Worm (Caenorhabditis elegans) whole organism, L3 larva: Measurements from ENCODE around the gene T05B4.12.

Experiments
- R02D3.7 ChIP-seq: fragments of 150-350 bp; optimal IDR thresholded peaks from 2 replicates; lab custom pipeline; 2014; ENCODE audit warnings: missing biosample characterization, missing genetic modification characterization
- ZK546.5 ChIP-seq: sonication (generic microtip); optimal IDR thresholded peaks from 2 replicates; lab custom pipeline; 2017; ENCODE audit warnings: missing biosample characterization, missing genetic modification characterization
- aly-2 ChIP-seq: fragments of 150-350 bp; optimal IDR thresholded peaks from 2 replicates; lab custom pipeline; 2014; ENCODE audit warnings: missing biosample characterization, missing genetic modification characterization
- ama-1 ChIP-seq: fragments of 150-350 bp; optimal IDR thresholded peaks from 2 replicates; lab custom pipeline; 2018
- ceh-16 ChIP-seq: sonication (generic microtip); optimal IDR thresholded peaks from 2 replicates; lab custom pipeline; 2017; ENCODE audit warnings: missing biosample characterization, missing genetic modification characterization
- ceh-28 ChIP-seq: fragments of 150-350 bp; optimal IDR thresholded peaks from 2 replicates; lab custom pipeline; 2014; ENCODE audit warnings: missing biosample characterization, missing genetic modification reagents, missing genetic modification characterization
- ceh-82 ChIP-seq: fragments of 150-350 bp; optimal IDR thresholded peaks from 2 replicates; lab custom pipeline; 2014; ENCODE audit warnings: missing biosample characterization, missing genetic modification characterization
- ceh-9 ChIP-seq: sonication (generic microtip); optimal IDR thresholded peaks from 2 replicates; lab custom pipeline; 2018; ENCODE audit warnings: missing biosample characterization, missing genetic modification characterization
- daf-12 ChIP-seq: fragments of 150-350 bp; optimal IDR thresholded peaks from 2 replicates; lab custom pipeline; 2014; ENCODE audit warnings: missing biosample characterization, missing genetic modification reagents, missing genetic modification characterization
- egl-27 ChIP-seq: sonication (generic microtip); optimal IDR thresholded peaks from 4 replicates; lab custom pipeline; 2017; ENCODE audit warnings: missing biosample characterization, missing genetic modification reagents, missing genetic modification characterization
- egl-5 ChIP-seq: fragments of 150-350 bp; optimal IDR thresholded peaks from 2 replicates; lab custom pipeline; 2017; ENCODE audit warnings: missing biosample characterization, missing genetic modification reagents, missing genetic modification characterization, inconsistent platforms
- elt-1 ChIP-seq: fragments of 150-350 bp; optimal IDR thresholded peaks from 2 replicates; lab custom pipeline; 2014; ENCODE audit warnings: missing biosample characterization, missing genetic modification characterization
- elt-2 ChIP-seq: sonication (generic microtip); optimal IDR thresholded peaks from 2 replicates; lab custom pipeline; 2016; ENCODE audit warnings: missing genetic modification reagents, mild to moderate bottlenecking, missing genetic modification characterization, missing compliant biosample characterization
- elt-3 ChIP-seq, 3 experiments: fragments of 150-350 bp in 1 of 3; sonication (generic microtip) in 2 of 3; optimal IDR thresholded peaks; 2 replicates in 2 of 3; 4 replicates in 1 of 3; lab custom pipeline; 2014 to 2017; ENCODE audit warnings: missing biosample characterization in 3 of 3, missing genetic modification characterization in 3 of 3
- eor-1 ChIP-seq, 2 experiments: fragments of 150-350 bp; optimal IDR thresholded peaks; 2 replicates each; lab custom pipeline; 2014 to 2018; ENCODE audit warnings: missing biosample characterization in 2 of 2, missing genetic modification characterization in 2 of 2
- fkh-10 ChIP-seq: sonication (generic microtip); optimal IDR thresholded peaks from 2 replicates; lab custom pipeline; 2017; ENCODE audit warnings: missing biosample characterization, missing genetic modification reagents, missing genetic modification characterization
- fkh-2 ChIP-seq: fragments of 150-350 bp; optimal IDR thresholded peaks from 2 replicates; lab custom pipeline; 2014; ENCODE audit warnings: missing biosample characterization, missing genetic modification reagents, missing genetic modification characterization
- fos-1 ChIP-seq: fragments of 150-350 bp; optimal IDR thresholded peaks from 2 replicates; lab custom pipeline; 2014; ENCODE audit warnings: missing biosample characterization, missing genetic modification characterization
- hmg-11 ChIP-seq: sonication (generic microtip); optimal IDR thresholded peaks from 2 replicates; lab custom pipeline; 2016; ENCODE audit warnings: missing genetic modification characterization, missing compliant biosample characterization
- jun-1 ChIP-seq: fragments of 150-350 bp; optimal IDR thresholded peaks from 2 replicates; lab custom pipeline; 2014; ENCODE audit warnings: missing biosample characterization, missing genetic modification reagents, missing genetic modification characterization
- lin-15B ChIP-seq: fragments of 150-350 bp; optimal IDR thresholded peaks from 2 replicates; lab custom pipeline; 2014; ENCODE audit warnings: missing biosample characterization, missing genetic modification characterization
- lin-39 ChIP-seq: fragments of 150-350 bp; optimal IDR thresholded peaks from 2 replicates; lab custom pipeline; 2018; ENCODE audit warnings: missing biosample characterization, missing genetic modification reagents, missing genetic modification characterization
- lsy-12 ChIP-seq: sonication (generic microtip); optimal IDR thresholded peaks from 2 replicates; lab custom pipeline; 2016; ENCODE audit warnings: mild to moderate bottlenecking, missing genetic modification characterization, missing compliant biosample characterization
- mdl-1 ChIP-seq: fragments of 150-350 bp; optimal IDR thresholded peaks from 2 replicates; lab custom pipeline; 2014; ENCODE audit warnings: missing biosample characterization, missing genetic modification characterization
- mml-1 ChIP-seq: fragments of 150-350 bp; sonication (generic microtip); optimal IDR thresholded peaks from 3 replicates; lab custom pipeline; 2014; ENCODE audit warnings: missing biosample characterization, missing genetic modification characterization
- nfya-1 ChIP-seq: sonication (generic microtip); optimal IDR thresholded peaks from 2 replicates; lab custom pipeline; 2017; ENCODE audit warnings: missing genetic modification characterization, mild to moderate bottlenecking, missing compliant biosample characterization, antibody characterized with exemption, moderate library complexity; ENCODE audit not compliant: insufficient read depth
- nhr-11 ChIP-seq: fragments of 150-350 bp; optimal IDR thresholded peaks from 2 replicates; lab custom pipeline; 2014; ENCODE audit warnings: missing biosample characterization, missing genetic modification characterization
- nhr-12 ChIP-seq: fragments of 150-350 bp; optimal IDR thresholded peaks from 2 replicates; lab custom pipeline; 2014; ENCODE audit warnings: missing biosample characterization, missing genetic modification characterization
- nhr-23 ChIP-seq: fragments of 150-350 bp; optimal IDR thresholded peaks from 2 replicates; lab custom pipeline; 2014; ENCODE audit warnings: missing biosample characterization, missing genetic modification reagents, missing genetic modification characterization
- nhr-237 ChIP-seq: fragments of 150-350 bp; optimal IDR thresholded peaks from 2 replicates; lab custom pipeline; 2014; ENCODE audit warnings: missing biosample characterization, missing genetic modification characterization
- nhr-25 ChIP-seq: sonication (generic microtip); optimal IDR thresholded peaks from 2 replicates; lab custom pipeline; 2017; ENCODE audit warnings: missing biosample characterization, missing genetic modification characterization
- nhr-28 ChIP-seq: fragments of 150-350 bp; optimal IDR thresholded peaks from 2 replicates; lab custom pipeline; 2014; ENCODE audit warnings: missing biosample characterization, missing genetic modification characterization
- nhr-43 ChIP-seq: sonication (generic microtip); optimal IDR thresholded peaks from 2 replicates; lab custom pipeline; 2016; ENCODE audit warnings: mild to moderate bottlenecking, missing genetic modification characterization, missing compliant biosample characterization; ENCODE audit not compliant: poor library complexity, severe bottlenecking
- nhr-67 ChIP-seq: fragments of 150-350 bp; optimal IDR thresholded peaks from 2 replicates; lab custom pipeline; 2014; ENCODE audit warnings: missing biosample characterization, missing genetic modification characterization
- nhr-76 ChIP-seq: fragments of 150-350 bp; sonication (generic microtip); optimal IDR thresholded peaks from 5 replicates; lab custom pipeline; 2014; ENCODE audit warnings: missing biosample characterization, missing genetic modification characterization
- nhr-77 ChIP-seq: fragments of 150-350 bp; optimal IDR thresholded peaks from 2 replicates; lab custom pipeline; 2014; ENCODE audit warnings: missing biosample characterization, missing genetic modification characterization
- pha-4 ChIP-seq: fragments of 150-350 bp; optimal IDR thresholded peaks from 2 replicates; lab custom pipeline; 2014; ENCODE audit warnings: missing biosample characterization, missing genetic modification reagents, missing genetic modification characterization
- pqm-1 ChIP-seq: fragments of 150-350 bp; optimal IDR thresholded peaks from 2 replicates; lab custom pipeline; 2017; ENCODE audit warnings: missing biosample characterization, missing genetic modification characterization, inconsistent platforms
- sea-2 ChIP-seq: fragments of 150-350 bp; sonication (generic microtip); optimal IDR thresholded peaks from 4 replicates; lab custom pipeline; 2014; ENCODE audit warnings: missing biosample characterization, missing genetic modification reagents, missing genetic modification characterization
- skn-1 ChIP-seq: fragments of 150-350 bp; optimal IDR thresholded peaks from 2 replicates; lab custom pipeline; 2014; ENCODE audit warnings: missing biosample characterization, missing genetic modification characterization
- snpc-4 ChIP-seq: fragments of 150-350 bp; optimal IDR thresholded peaks from 2 replicates; lab custom pipeline; 2014; ENCODE audit warnings: missing biosample characterization, missing genetic modification characterization
- tbx-2 ChIP-seq: sonication (generic microtip); optimal IDR thresholded peaks from 2 replicates; lab custom pipeline; 2016; ENCODE audit warnings: mild to moderate bottlenecking, missing genetic modification characterization, missing compliant biosample characterization
- unc-39 ChIP-seq: sonication (generic microtip); optimal IDR thresholded peaks from 4 replicates; lab custom pipeline; 2017; ENCODE audit warnings: missing biosample characterization, missing genetic modification characterization
- unc-62 ChIP-seq: fragments of 150-350 bp; sonication (generic microtip); optimal IDR thresholded peaks from 4 replicates; lab custom pipeline; 2014; ENCODE audit warnings: missing biosample characterization, missing genetic modification reagents, missing genetic modification characterization
- zag-1 ChIP-seq: fragments of 150-350 bp; optimal IDR thresholded peaks from 2 replicates; lab custom pipeline; 2014; ENCODE audit warnings: missing biosample characterization, missing genetic modification characterization
- ztf-4 ChIP-seq: fragments of 150-350 bp; optimal IDR thresholded peaks from 2 replicates; lab custom pipeline; 2014; ENCODE audit warnings: missing biosample characterization, missing genetic modification characterization

Gene T05B4.12

DNA sequence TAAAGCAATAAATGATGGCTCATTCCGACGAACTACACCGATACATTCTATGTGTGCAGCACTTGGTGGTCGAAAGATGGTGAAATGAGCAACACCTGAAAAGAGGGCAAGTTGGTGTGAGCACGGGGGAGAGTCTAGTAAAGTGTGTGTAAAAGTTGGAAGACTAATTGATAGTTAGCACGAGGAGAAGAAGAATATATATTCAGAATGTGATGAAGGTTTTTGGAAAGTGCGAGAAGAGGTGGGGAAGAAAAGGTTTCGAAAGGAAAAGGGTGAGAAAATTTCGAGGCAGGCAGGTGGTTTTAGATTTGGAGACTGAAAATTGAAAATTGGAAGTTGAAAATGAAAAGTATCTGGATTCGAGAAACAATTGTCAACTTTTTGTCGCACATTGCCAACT is 26.4 kb upstream of the T05B4.12 start, which contains the start of gene Y45G5AM.6:
Y45G5AM.6 (minus strand) TSS at position 101 of the 400 bp plus-strand sequence.
- TF ChIP-seq tbx-2 (tag; lab: Kevin White, UChicago): no peak
- TF ChIP-seq fkh-2 (tag; lab: Kevin White, UChicago): no peak
- TF ChIP-seq nhr-77: no peak

ce11 chrV:4151400-4151799 is 25.6 kb upstream of the T05B4.12 start:
- TF ChIP-seq nhr-28 (tag; lab: Kevin White, UChicago) (no peak), mdl-1 (tag; lab: Kevin White, UChicago) (no peak)
- TF ChIP-seq, all 47 proteins: peak for 0

DNA sequence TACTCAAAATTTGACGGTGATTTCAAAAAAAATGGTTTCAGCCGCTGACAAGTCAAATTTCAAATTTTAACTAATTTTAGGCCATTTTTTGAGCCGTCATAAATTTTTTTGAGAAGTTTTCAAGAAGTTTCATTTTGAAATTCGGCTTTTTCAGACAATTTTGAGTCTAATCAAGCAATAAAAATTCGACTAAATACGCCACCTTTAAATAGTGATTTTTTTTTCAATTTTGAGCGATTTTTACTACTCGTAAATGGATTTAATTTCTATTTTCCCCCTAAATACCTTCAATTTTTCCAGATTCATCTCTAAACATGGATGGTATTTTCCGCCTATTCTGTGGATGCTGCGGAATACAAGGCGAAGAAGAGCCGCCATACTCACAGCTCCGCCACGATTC is 18.4 kb upstream of the T05B4.12 start, which contains the start of gene Y45G5AL.1:
Y45G5AL.1 (plus strand) TSS at position 301 of the 400 bp plus-strand sequence.
- no peak for TF ChIP-seq ceh-9 (tag; lab: Kevin White, UChicago)
- no peak for TF ChIP-seq elt-1 (tag; lab: Kevin White, UChicago)
- TF ChIP-seq nhr-43 (tag; lab: Kevin White, UChicago): no peak
- no peak for TF ChIP-seq zag-1 (tag; lab: Kevin White, UChicago)
- no peak for TF ChIP-seq fkh-10
- TF ChIP-seq ZK546.5 (tag; lab: Kevin White, UChicago): no peak
- TF ChIP-seq snpc-4 (tag; lab: Kevin White, UChicago): no peak
- TF ChIP-seq egl-5 (tag; lab: Kevin White, UChicago): no peak
- TF ChIP-seq nhr-76 (tag; lab: Kevin White, UChicago): no peak

DNA sequence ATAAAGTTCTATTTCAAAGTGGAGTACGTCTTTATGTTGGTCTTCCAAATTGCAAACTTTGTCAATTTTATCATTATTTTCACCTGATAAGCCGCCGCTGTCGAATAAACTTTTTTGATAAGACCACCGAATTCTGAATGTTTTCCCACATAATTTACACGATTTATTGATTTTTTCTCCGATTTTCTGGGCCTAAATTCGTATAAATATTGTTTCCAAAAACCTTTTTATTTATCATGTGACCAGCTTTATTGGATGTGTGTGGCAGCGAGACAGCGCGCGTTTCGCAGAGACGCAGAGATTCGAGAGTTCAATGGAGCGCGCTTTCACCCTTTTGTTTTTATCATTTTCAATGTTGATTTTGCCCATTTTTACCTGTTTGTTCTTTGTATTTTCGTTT is 17.2 kb upstream of the T05B4.12 start:
- TF ChIP-seq pha-4 (peak; percentile 85), nhr-28 (tag; lab: Kevin White, UChicago) (no peak), fkh-2 (tag; lab: Kevin White, UChicago) (no peak), nhr-11 (no peak), nhr-12 (tag; lab: Kevin White, UChicago) (no peak), lsy-12 (tag; lab: Kevin White, UChicago) (peak; percentile 47), nhr-77 (no peak), lin-39 (tag; lab: Kevin White, UChicago) (peak; percentile 67), egl-5 (tag; lab: Kevin White, UChicago) (peak; percentile 99), jun-1 (tag; lab: Kevin White, UChicago) (peak; percentile 71), nfya-1 (peak; percentile 89), nhr-23 (tag; lab: Kevin White, UChicago) (peak; percentile 87), ceh-28 (peak; percentile 63), nhr-25 (peak; percentile 79), pqm-1 (tag; lab: Kevin White, UChicago) (peak; percentile 87), ceh-9 (tag; lab: Kevin White, UChicago) (no peak), ztf-4 (tag; lab: Kevin White, UChicago) (no peak), sea-2 (GFP tag; lab: Kevin White, UChicago) (no peak), R02D3.7 (no peak), hmg-11 (peak; percentile 57), nhr-237 (tag; lab: Kevin White, UChicago) (no peak), ama-1 (lab: Kevin White, UChicago) (no peak), lin-15B (tag; lab: Kevin White, UChicago) (peak; percentile 80), fos-1 (no peak), zag-1 (tag; lab: Kevin White, UChicago) (no peak), eor-1 (tag; optimal IDR thresholded peaks at IDR 0.05; lab: Kevin White, UChicago) (no peak), ceh-16 (tag; lab: Kevin White, UChicago) (no peak), egl-27 (tag; lab: Kevin White, UChicago) (no peak), daf-12 (tag; lab: Kevin White, UChicago) (no peak), nhr-76 (tag; lab: Kevin White, UChicago) (no peak), elt-3 (tag; optimal IDR thresholded peaks at IDR 0.05; lab: Kevin White, UChicago) (no peak), unc-39 (tag; lab: Kevin White, UChicago) (no peak), elt-1 (tag; lab: Kevin White, UChicago) (no peak), fkh-10 (peak; percentile 55), mml-1 (tag; lab: Kevin White, UChicago) (no peak), unc-62 (no peak), elt-2 (peak; percentile 88), nhr-67 (no peak), mdl-1 (tag; lab: Kevin White, UChicago) (no peak), snpc-4 (tag; lab: Kevin White, UChicago) (peak; percentile 67), ceh-82 (no peak), skn-1 (no peak), tbx-2 (tag; lab: Kevin White, UChicago) (no peak), aly-2 (tag; lab: Kevin White, UChicago) (no peak), ZK546.5 (tag; lab: Kevin White, UChicago) (no peak)
